Fruit fly (Drosophila melanogaster): ENCODE results near the gene BI-1.

Gene BI-1

DNA sequence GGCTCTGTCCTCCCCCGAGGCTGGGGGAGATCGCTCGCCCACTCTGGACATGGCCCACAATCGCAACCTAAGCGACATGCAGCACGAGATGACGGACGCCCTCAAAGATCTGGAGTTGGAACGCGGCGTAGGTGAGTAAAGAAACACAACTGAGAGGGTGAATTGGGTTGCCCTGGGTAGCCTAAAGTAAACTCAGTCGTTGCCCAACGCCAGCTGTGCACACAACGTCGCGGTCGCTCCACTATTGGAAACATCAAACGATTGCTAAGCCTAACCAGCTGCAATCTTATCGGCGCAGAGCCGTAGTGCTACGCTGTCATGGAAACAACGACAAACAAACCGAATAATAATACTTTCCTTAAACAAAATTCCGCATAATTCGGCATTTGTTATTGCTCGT lies 38.6 kb upstream of the BI-1 start (continued):
- TF ChIP-seq Ets97D (GFP tag; optimal IDR thresholded peaks at IDR 0.05), result no peak
- TF ChIP-seq ci (GFP tag; IDR thresholded peaks at IDR 0.05), result peak; percentile 71; the same call in 2 of the 3 replicates
- peak; percentile 63 for TF ChIP-seq vvl (GFP tag; IDR thresholded peaks at IDR 0.05)
- no peak for TF ChIP-seq nmo (GFP tag; optimal IDR thresholded peaks at IDR 0.05)
- TF ChIP-seq CG15269 (tag; optimal IDR thresholded peaks at IDR 0.05), result no peak
- peak; percentile 15 for TF ChIP-seq CG6683 (GFP tag; optimal IDR thresholded peaks at IDR 0.05)
- TF ChIP-seq B-H2 (GFP tag; optimal IDR thresholded peaks at IDR 0.05), result peak; percentile 28
- TF ChIP-seq HHEX (GFP tag; optimal IDR thresholded peaks at IDR 0.05), result peak; percentile 51
- no peak for TF ChIP-seq row (GFP tag; IDR thresholded peaks at IDR 0.05)
- peak; percentile 23 for TF ChIP-seq oc (tag; optimal IDR thresholded peaks at IDR 0.05)
- TF ChIP-seq kni (GFP tag; optimal IDR thresholded peaks at IDR 0.05), result no peak
- TF ChIP-seq chm (GFP tag; IDR thresholded peaks at IDR 0.05), result peak; percentile 55
- no peak for TF ChIP-seq ewg (GFP tag; optimal IDR thresholded peaks at IDR 0.05)
- TF ChIP-seq scrt (GFP tag; optimal IDR thresholded peaks at IDR 0.05), result no peak
- TF ChIP-seq CG31224 (GFP tag; IDR thresholded peaks at IDR 0.05), result 0 out of 2 replicates have a peak, but pooled peaks have one; percentile 11
- peak; percentile 17; the same call in 1 of the 2 replicates for TF ChIP-seq E2f1 (GFP tag; IDR thresholded peaks at IDR 0.05)
- peak; percentile 70 for TF ChIP-seq CG6813 (GFP tag; optimal IDR thresholded peaks at IDR 0.05)
- TF ChIP-seq Med (GFP tag), result peak; percentile 81
- peak; percentile 40; the same call in 1 of the 2 replicates for TF ChIP-seq Atf6 (GFP tag; IDR thresholded peaks at IDR 0.05)
- peak; percentile 54; the same call in 1 of the 2 replicates for TF ChIP-seq Nf-YA (GFP tag; IDR thresholded peaks at IDR 0.05)
- peak; percentile 36 for TF ChIP-seq org-1 (GFP tag; optimal IDR thresholded peaks at IDR 0.05)
- TF ChIP-seq Trl (optimal IDR thresholded peaks at IDR 0.05), result no peak
- TF ChIP-seq Trl (GFP tag; optimal IDR thresholded peaks at IDR 0.05), result peak; percentile 43
- TF ChIP-seq mirr (GFP tag; optimal IDR thresholded peaks at IDR 0.05), result peak; percentile 13
- peak; percentile 47 for TF ChIP-seq fd64A (GFP tag; optimal IDR thresholded peaks at IDR 0.05)
- peak; percentile 9; the same call in 1 of the 2 replicates for TF ChIP-seq Adf1 (GFP tag; IDR thresholded peaks at IDR 0.05)
- 0 out of 3 replicates have a peak, but pooled peaks have one; percentile 28 for TF ChIP-seq z (GFP tag; IDR thresholded peaks at IDR 0.05)
- peak; percentile 11 for TF ChIP-seq Camta (GFP tag; optimal IDR thresholded peaks at IDR 0.05)
- peak; percentile 56 for TF ChIP-seq MTF-1 (GFP tag; optimal IDR thresholded peaks at IDR 0.05; ENCODE audit: borderline replicate concordance)
- peak; percentile 51; the same call in 1 of the 2 replicates for TF ChIP-seq Rfx (GFP tag; IDR thresholded peaks at IDR 0.05)
- peak; percentile 48; the same call in 1 of the 2 replicates for TF ChIP-seq CG14014 (GFP tag; IDR thresholded peaks at IDR 0.05)
- TF ChIP-seq CG18599 (GFP tag; optimal IDR thresholded peaks at IDR 0.05), result peak; percentile 51
- TF ChIP-seq BEAF-32 (GFP tag; optimal IDR thresholded peaks at IDR 0.05), result no peak
- TF ChIP-seq otp (GFP tag; IDR thresholded peaks at IDR 0.05), result peak; percentile 40; the same call in 1 of the 3 replicates
- TF ChIP-seq CG32772 (GFP tag; IDR thresholded peaks at IDR 0.05), result no peak
- TF ChIP-seq NC2α (GFP tag; optimal IDR thresholded peaks at IDR 0.05), result peak; percentile 17
- TF ChIP-seq CG6765 (GFP tag; optimal IDR thresholded peaks at IDR 0.05), result peak; percentile 51
- TF ChIP-seq E2f2 (GFP tag; IDR thresholded peaks at IDR 0.05), result peak; percentile 23; the same call in 1 of the 2 replicates
- TF ChIP-seq CG8281 (tag; optimal IDR thresholded peaks at IDR 0.05), result peak; percentile 24
- TF ChIP-seq CG14441 (GFP tag; IDR thresholded peaks at IDR 0.05), result 0 out of 2 replicates have a peak, but pooled peaks have one; percentile 24
- TF ChIP-seq HLH3B (GFP tag; IDR thresholded peaks at IDR 0.05), result peak; percentile 45; the same call in 1 of the 2 replicates
- TF ChIP-seq CG31365 (tag; optimal IDR thresholded peaks at IDR 0.05), result peak; percentile 30
- no peak for TF ChIP-seq zfh1 (GFP tag; IDR thresholded peaks at IDR 0.05)
- no peak for TF ChIP-seq NfI (GFP tag; optimal IDR thresholded peaks at IDR 0.05)
- TF ChIP-seq CG15514 (GFP tag; optimal IDR thresholded peaks at IDR 0.05), result peak; percentile 64
- TF ChIP-seq hkb (optimal IDR thresholded peaks at IDR 0.05), result no peak
- peak; percentile 75 for TF ChIP-seq hkb (GFP tag; IDR thresholded peaks at IDR 0.05)
- TF ChIP-seq seq (GFP tag; IDR thresholded peaks at IDR 0.05), result peak; percentile 50; the same call in 1 of the 2 replicates
- no peak for TF ChIP-seq fd102C (GFP tag; optimal IDR thresholded peaks at IDR 0.05)
- TF ChIP-seq CG11093 (GFP tag; IDR thresholded peaks at IDR 0.05), result no peak
